Fruit fly (Drosophila melanogaster): ENCODE results near the gene Alms1b.

Alms1b gene

DNA sequence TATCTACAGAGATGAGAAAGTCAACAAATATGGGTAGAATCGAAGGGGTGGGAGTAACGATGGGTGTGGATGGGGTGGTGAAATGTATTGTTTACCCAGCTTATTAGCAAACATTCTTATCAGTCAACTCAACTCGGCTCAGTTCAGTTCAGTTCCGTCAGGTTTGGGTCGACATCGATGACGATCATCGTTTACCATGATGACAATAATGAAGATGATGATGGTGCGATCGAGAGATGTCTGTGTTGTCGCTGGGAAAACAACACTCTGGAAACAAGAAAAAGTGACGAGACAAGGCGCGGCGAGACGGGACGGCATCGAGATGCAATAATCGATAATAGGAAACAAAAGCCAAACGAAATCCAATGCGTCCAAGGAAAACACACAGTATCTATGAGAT lies 21.0 kb downstream of the Alms1b start (continued):
- TF ChIP-seq HLHmδ (GFP tag; optimal IDR thresholded peaks at IDR 0.05), result peak; percentile 81
- 0 out of 3 replicates have a peak, but pooled peaks have one; percentile 9 for TF ChIP-seq CG17361 (GFP tag; IDR thresholded peaks at IDR 0.05)
- no peak for TF ChIP-seq ro (GFP tag; IDR thresholded peaks at IDR 0.05)
- no peak for TF ChIP-seq z (GFP tag; IDR thresholded peaks at IDR 0.05)
- no peak for TF ChIP-seq CG8290 (GFP tag; optimal IDR thresholded peaks at IDR 0.05)
- TF ChIP-seq CG8290 (tag; optimal IDR thresholded peaks at IDR 0.05), result no peak
- no peak for TF ChIP-seq sug (tag; optimal IDR thresholded peaks at IDR 0.05)
- peak; percentile 28 for TF ChIP-seq oc (tag; optimal IDR thresholded peaks at IDR 0.05)
- TF ChIP-seq CG12391 (tag; optimal IDR thresholded peaks at IDR 0.05), result peak; percentile 15
- TF ChIP-seq unpg (GFP tag; optimal IDR thresholded peaks at IDR 0.05), result peak; percentile 30
- no peak for TF ChIP-seq ftz-f1 (GFP tag; optimal IDR thresholded peaks at IDR 0.05)
- peak; percentile 32 for TF ChIP-seq Asciz (GFP tag; optimal IDR thresholded peaks at IDR 0.05)
- TF ChIP-seq lov (optimal IDR thresholded peaks at IDR 0.05), result no peak
- TF ChIP-seq lov (GFP tag; IDR thresholded peaks at IDR 0.05), result 0 out of 3 replicates have a peak, but pooled peaks have one; percentile 6
- TF ChIP-seq CG12744 (GFP tag; optimal IDR thresholded peaks at IDR 0.05), result no peak
- TF ChIP-seq CG3281 (GFP tag; optimal IDR thresholded peaks at IDR 0.05), result no peak
- TF ChIP-seq tll (GFP tag; optimal IDR thresholded peaks at IDR 0.05), result peak in 1 of 2 experiments; percentile 56
- TF ChIP-seq Vsx1 (GFP tag; optimal IDR thresholded peaks at IDR 0.05), result peak; percentile 22
- no peak for TF ChIP-seq CoRest (tag; optimal IDR thresholded peaks at IDR 0.05)
- TF ChIP-seq CG10543 (GFP tag; optimal IDR thresholded peaks at IDR 0.05), result no peak
- TF ChIP-seq CG13123 (GFP tag; optimal IDR thresholded peaks at IDR 0.05), result peak; percentile 31
- no peak for TF ChIP-seq CG11093 (GFP tag; IDR thresholded peaks at IDR 0.05)
- no peak for TF ChIP-seq CG11247 (GFP tag; IDR thresholded peaks at IDR 0.05)
- no peak for TF ChIP-seq Ada2b (GFP tag; IDR thresholded peaks at IDR 0.05)
- TF ChIP-seq CG9727 (GFP tag; optimal IDR thresholded peaks at IDR 0.05), result peak; percentile 41
- TF ChIP-seq p53 (GFP tag; optimal IDR thresholded peaks at IDR 0.05), result no peak
- TF ChIP-seq CG1603 (tag; optimal IDR thresholded peaks at IDR 0.05), result peak; percentile 61
- peak; percentile 42 for TF ChIP-seq fd102C (GFP tag; optimal IDR thresholded peaks at IDR 0.05)
- TF ChIP-seq gcm (GFP tag; optimal IDR thresholded peaks at IDR 0.05), result peak; percentile 32
- peak; percentile 56 for TF ChIP-seq CG6813 (GFP tag; optimal IDR thresholded peaks at IDR 0.05)
- no peak for TF ChIP-seq CG1832 (GFP tag; optimal IDR thresholded peaks at IDR 0.05)
- peak; percentile 49 for TF ChIP-seq bab2 (GFP tag; optimal IDR thresholded peaks at IDR 0.05)
- no peak for TF ChIP-seq chm (GFP tag; IDR thresholded peaks at IDR 0.05)
- peak; percentile 46 for TF ChIP-seq Sox100B (GFP tag; optimal IDR thresholded peaks at IDR 0.05)
- TF ChIP-seq bsh (GFP tag; optimal IDR thresholded peaks at IDR 0.05), result peak in 1 of 2 experiments; percentile 51
- peak; percentile 39 for TF ChIP-seq Blimp-1 (GFP tag; optimal IDR thresholded peaks at IDR 0.05)
- TF ChIP-seq tap (tag; optimal IDR thresholded peaks at IDR 0.05), result peak; percentile 11
- peak; percentile 1 for TF ChIP-seq Nf-YB (GFP tag; optimal IDR thresholded peaks at IDR 0.05)
- TF ChIP-seq PHDP (tag; optimal IDR thresholded peaks at IDR 0.05), result peak; percentile 3
- TF ChIP-seq slbo (GFP tag; IDR thresholded peaks at IDR 0.05), result no peak
- TF ChIP-seq Kr (GFP tag; optimal IDR thresholded peaks at IDR 0.05), result peak; percentile 49
- peak; percentile 27 for TF ChIP-seq gem (tag; optimal IDR thresholded peaks at IDR 0.05)
- no peak for TF ChIP-seq CHES-1-like (GFP tag; optimal IDR thresholded peaks at IDR 0.05)
- peak; percentile 4 for TF ChIP-seq CG6254 (GFP tag; optimal IDR thresholded peaks at IDR 0.05)
- TF ChIP-seq fu2 (GFP tag; optimal IDR thresholded peaks at IDR 0.05), result no peak
- no peak for TF ChIP-seq CG6272 (GFP tag; IDR thresholded peaks at IDR 0.05)
- TF ChIP-seq lmd (GFP tag; IDR thresholded peaks at IDR 0.05), result no peak
- peak; percentile 65 for TF ChIP-seq kni (GFP tag; optimal IDR thresholded peaks at IDR 0.05)
- peak in 1 of 2 experiments; percentile 19 for TF ChIP-seq chif (GFP tag; optimal IDR thresholded peaks at IDR 0.05)
- no peak for TF ChIP-seq Ets97D (GFP tag; optimal IDR thresholded peaks at IDR 0.05)
- no peak for TF ChIP-seq shn (GFP tag; optimal IDR thresholded peaks at IDR 0.05)
